Fruit fly (Drosophila melanogaster) whole organism, adult: Measurements from ENCODE around the gene CG10317.

Source experiments
- CG7045 ChIP-seq: fragments of 200-800 bp; sonication (Bioruptor generic); optimal IDR thresholded peaks from 2 replicates; lab custom pipeline; 2017; ENCODE audit warnings: missing biosample characterization, mild to moderate bottlenecking, missing genetic modification characterization
- Clk ChIP-seq: fragments of 200-800 bp; sonication (Bioruptor generic); optimal IDR thresholded peaks from 2 replicates; lab custom pipeline; 2017; ENCODE audit warnings: missing biosample characterization, missing genetic modification characterization
- cnc ChIP-seq, 2 experiments: fragments of >200 bp; optimal IDR thresholded peaks; 2 replicates each; lab custom pipeline; 2017
- pad ChIP-seq: fragments of 200-800 bp; sonication (Bioruptor generic); optimal IDR thresholded peaks from 3 replicates; lab custom pipeline; 2017; ENCODE audit warnings: missing biosample characterization, missing genetic modification characterization, mild to moderate bottlenecking, moderate library complexity, missing genetic modification reagents

dm6 chr3R:16416508-16416907, 46.2 kb upstream of the CG10317 start:
- no peak for TF ChIP-seq Clk (GFP tag; lab: Kevin White, UChicago)
- no peak for TF ChIP-seq cnc (optimal IDR thresholded peaks at IDR 0.05; lab: Kevin White, UChicago)
- TF ChIP-seq pad: no peak
- TF ChIP-seq CG7045 (GFP tag; lab: Kevin White, UChicago): no peak
